Worm (Caenorhabditis elegans): Measurements from ENCODE around the gene rig-3.

- TF ChIP-seq tbx-11 (GFP tag; IDR thresholded peaks at IDR 0.05) (no peak), hnd-1 (tag; optimal IDR thresholded peaks at IDR 0.05) (no peak), flt-1 (GFP tag; IDR thresholded peaks at IDR 0.05) (no peak), pes-1 (GFP tag; IDR thresholded peaks at IDR 0.05) (no peak)
Observed at ce11 chrX:6813025-6813424, 40.4 kb upstream of the rig-3 start.
